Fruit fly (Drosophila melanogaster) whole organism, embryonic: ENCODE results near the gene CG14052.

Source experiments
- Asciz ChIP-seq: fragments of 200-800 bp; sonication (Bioruptor generic); optimal IDR thresholded peaks from 2 replicates; lab custom pipeline; 2017; ENCODE audit warnings: missing biosample characterization, mild to moderate bottlenecking, missing genetic modification characterization, missing genetic modification reagents
- Atf3 ChIP-seq: fragments of 200-800 bp; sonication (Bioruptor generic); optimal IDR thresholded peaks from 3 replicates; lab custom pipeline; 2016; ENCODE audit warnings: missing biosample characterization, missing genetic modification characterization
- CG1024 ChIP-seq: fragments of 200-800 bp; sonication (Bioruptor generic); IDR thresholded peaks from 2 replicates; pipeline ENCODE4 v1.3.6; 2022; ENCODE audit warnings: missing biosample characterization, missing genetic modification characterization
- CG10979 ChIP-seq: fragments of 200-800 bp; sonication (Bioruptor generic); optimal IDR thresholded peaks from 2 replicates; lab custom pipeline; 2018; ENCODE audit warnings: missing biosample characterization, mild to moderate bottlenecking, missing genetic modification characterization, moderate library complexity
- CG11247 ChIP-seq: fragments of 200-800 bp; sonication (Bioruptor generic); IDR thresholded peaks from 2 replicates; pipeline ENCODE4 v1.3.6; 2022; ENCODE audit warnings: missing biosample characterization, missing genetic modification characterization
- CG11560 ChIP-seq: fragments of 200-800 bp; sonication (Bioruptor generic); IDR thresholded peaks from 3 replicates; pipeline ENCODE4 v1.3.6; 2022; ENCODE audit warnings: missing biosample characterization, missing genetic modification characterization
- CG1233 ChIP-seq: fragments of 200-800 bp; sonication (Bioruptor generic); optimal IDR thresholded peaks from 4 replicates; lab custom pipeline; 2018; ENCODE audit warnings: missing biosample characterization, mild to moderate bottlenecking, missing genetic modification characterization
- CG12391 ChIP-seq: fragments of 200-800 bp; sonication (Bioruptor generic); optimal IDR thresholded peaks from 3 replicates; lab custom pipeline; 2018; ENCODE audit warnings: missing biosample characterization, mild to moderate bottlenecking, missing genetic modification characterization, moderate library complexity
- CG14014 ChIP-seq: fragments of 200-800 bp; sonication (Bioruptor generic); IDR thresholded peaks from 2 replicates; pipeline ENCODE4 v1.3.6; 2022; ENCODE audit warnings: missing biosample characterization, missing genetic modification characterization
- CG15073 ChIP-seq: fragments of 200-800 bp; sonication (Bioruptor generic); optimal IDR thresholded peaks from 2 replicates; lab custom pipeline; 2016; ENCODE audit warnings: missing biosample characterization, missing genetic modification characterization
- CG15514 ChIP-seq: fragments of 200-800 bp; sonication (Bioruptor generic); optimal IDR thresholded peaks from 3 replicates; lab custom pipeline; 2017; ENCODE audit warnings: missing biosample characterization, missing genetic modification characterization, mild to moderate bottlenecking, moderate library complexity, missing genetic modification reagents
- CG1602 ChIP-seq: fragments of 200-800 bp; sonication (Bioruptor generic); optimal IDR thresholded peaks from 3 replicates; lab custom pipeline; 2016; ENCODE audit warnings: missing biosample characterization, missing genetic modification characterization
- CG18262 ChIP-seq: fragments of 200-800 bp; optimal IDR thresholded peaks from 3 replicates; lab custom pipeline; 2019; ENCODE audit warnings: missing biosample characterization, mild to moderate bottlenecking, missing genetic modification characterization, moderate library complexity
- CG34422 ChIP-seq: fragments of 200-800 bp; sonication (Bioruptor generic); IDR thresholded peaks from 3 replicates; pipeline ENCODE4 v1.3.6; 2022; ENCODE audit warnings: missing biosample characterization, missing genetic modification characterization
- CG4360 ChIP-seq: fragments of 200-800 bp; sonication (Bioruptor generic); IDR thresholded peaks from 2 replicates; pipeline ENCODE4 v1.3.6; 2022; ENCODE audit warnings: missing biosample characterization, missing genetic modification characterization
- CG4854 ChIP-seq: fragments of 200-800 bp; sonication (Bioruptor generic); optimal IDR thresholded peaks from 2 replicates; lab custom pipeline; 2016; ENCODE audit warnings: missing biosample characterization, missing genetic modification characterization, inconsistent platforms
- CG7987 ChIP-seq: fragments of 200-800 bp; sonication (Bioruptor generic); optimal IDR thresholded peaks from 2 replicates; lab custom pipeline; 2018; ENCODE audit warnings: missing biosample characterization, mild to moderate bottlenecking, missing genetic modification characterization, moderate library complexity
- CG8089 ChIP-seq: fragments of 200-800 bp; sonication (Bioruptor generic); optimal IDR thresholded peaks from 3 replicates; lab custom pipeline; 2016; ENCODE audit warnings: missing biosample characterization, missing genetic modification characterization
- Dfd ChIP-seq, 2 experiments: fragments of >200 bp; optimal IDR thresholded peaks; 2 replicates each; lab custom pipeline; 2017; ENCODE audit warnings: missing biosample characterization in 2 of 2, missing genetic modification characterization in 2 of 2
- Fer1 ChIP-seq: fragments of 200-800 bp; sonication (Bioruptor generic); optimal IDR thresholded peaks from 2 replicates; lab custom pipeline; 2017; ENCODE audit warnings: missing biosample characterization, mild to moderate bottlenecking, missing genetic modification characterization
- Gug ChIP-seq: fragments of 200-800 bp; sonication (Bioruptor generic); IDR thresholded peaks from 4 replicates; pipeline ENCODE4 v1.3.6; 2022; ENCODE audit warnings: missing biosample characterization, missing genetic modification characterization
- Hand ChIP-seq: fragments of 200-800 bp; sonication (Bioruptor generic); optimal IDR thresholded peaks from 2 replicates; lab custom pipeline; 2017; ENCODE audit warnings: mild to moderate bottlenecking, missing biosample characterization, missing genetic modification reagents, missing genetic modification characterization
- Hr39 ChIP-seq: fragments of >200 bp; optimal IDR thresholded peaks from 2 replicates; lab custom pipeline; 2017
- Hr51 ChIP-seq, 2 experiments: fragments of 200-800 bp; sonication (Bioruptor generic); optimal IDR thresholded peaks; 2 replicates in 1 of 2; 3 replicates in 1 of 2; lab custom pipeline; 2016 to 2018; ENCODE audit warnings: missing biosample characterization in 2 of 2, missing genetic modification characterization in 2 of 2, mild to moderate bottlenecking in 1 of 2, moderate library complexity in 1 of 2
- Lhr ChIP-seq: fragments of 200-800 bp; sonication (Bioruptor generic); optimal IDR thresholded peaks from 3 replicates; lab custom pipeline; 2017; ENCODE audit warnings: mild to moderate bottlenecking, missing biosample characterization, missing genetic modification reagents, missing genetic modification characterization
- Lim3 ChIP-seq: fragments of 200-800 bp; sonication (Bioruptor generic); IDR thresholded peaks from 2 replicates; pipeline ENCODE4 v1.3.6; 2022; ENCODE audit warnings: missing biosample characterization, missing genetic modification characterization
- Lpt ChIP-seq: fragments of >200 bp; optimal IDR thresholded peaks from 2 replicates; lab custom pipeline; 2018; ENCODE audit warnings: missing biosample characterization, missing genetic modification characterization
- MESR4 ChIP-seq: fragments of 200-800 bp; sonication (Bioruptor generic); optimal IDR thresholded peaks from 2 replicates; lab custom pipeline; 2018; ENCODE audit warnings: missing biosample characterization, mild to moderate bottlenecking, missing genetic modification characterization, moderate library complexity
- Pdp1 ChIP-seq, 2 experiments: fragments of 200-800 bp; sonication (Bioruptor generic); optimal IDR thresholded peaks; 3 replicates each; lab custom pipeline; 2016; ENCODE audit warnings: missing biosample characterization in 2 of 2, missing genetic modification characterization in 2 of 2, mild to moderate bottlenecking in 1 of 2, moderate library complexity in 1 of 2
- Rx ChIP-seq: fragments of 200-800 bp; sonication (Bioruptor generic); IDR thresholded peaks from 2 replicates; pipeline ENCODE4 v1.3.6; 2022; ENCODE audit warnings: missing biosample characterization, missing genetic modification characterization
- Six4 ChIP-seq: fragments of 200-800 bp; sonication (Bioruptor generic); optimal IDR thresholded peaks from 2 replicates; lab custom pipeline; 2016; ENCODE audit warnings: missing biosample characterization, missing genetic modification characterization
- abd-A ChIP-seq: fragments of 200-800 bp; sonication (Bioruptor generic); optimal IDR thresholded peaks from 3 replicates; lab custom pipeline; 2019; ENCODE audit warnings: missing biosample characterization, mild to moderate bottlenecking, missing genetic modification characterization, moderate library complexity
- az2 ChIP-seq: fragments of 200-800 bp; sonication (Bioruptor generic); optimal IDR thresholded peaks from 3 replicates; lab custom pipeline; 2016; ENCODE audit warnings: missing biosample characterization, missing genetic modification characterization
- bab2 ChIP-seq: fragments of 200-800 bp; sonication (Bioruptor generic); optimal IDR thresholded peaks from 2 replicates; lab custom pipeline; 2016; ENCODE audit warnings: missing biosample characterization, missing genetic modification characterization
- cato ChIP-seq: fragments of 200-800 bp; sonication (Bioruptor generic); optimal IDR thresholded peaks from 2 replicates; lab custom pipeline; 2016; ENCODE audit warnings: missing biosample characterization, missing genetic modification characterization, borderline replicate concordance
- ci ChIP-seq: fragments of 200-800 bp; sonication (Bioruptor generic); IDR thresholded peaks from 3 replicates; pipeline ENCODE4 v1.3.6; 2022; ENCODE audit warnings: missing biosample characterization, missing genetic modification characterization
- dan ChIP-seq: fragments of 200-800 bp; sonication (Bioruptor generic); IDR thresholded peaks from 2 replicates; pipeline ENCODE4 v1.3.6; 2022; ENCODE audit warnings: missing biosample characterization, missing genetic modification characterization
- danr ChIP-seq: fragments of 200-800 bp; sonication (Bioruptor generic); IDR thresholded peaks from 2 replicates; pipeline ENCODE4 v1.3.6; 2022; ENCODE audit warnings: missing biosample characterization, missing genetic modification characterization
- emc ChIP-seq: fragments of 200-800 bp; sonication (Bioruptor generic); optimal IDR thresholded peaks from 2 replicates; lab custom pipeline; 2016; ENCODE audit warnings: missing biosample characterization, missing genetic modification characterization
- gcm ChIP-seq: fragments of 200-800 bp; sonication (Bioruptor generic); optimal IDR thresholded peaks from 2 replicates; lab custom pipeline; 2019; ENCODE audit warnings: missing biosample characterization, mild to moderate bottlenecking, missing genetic modification characterization, moderate library complexity
- gsb-n ChIP-seq: fragments of 200-800 bp; sonication (Bioruptor generic); optimal IDR thresholded peaks from 3 replicates; lab custom pipeline; 2018; ENCODE audit warnings: missing biosample characterization, mild to moderate bottlenecking, missing genetic modification characterization
- h ChIP-seq: fragments of >200 bp; optimal IDR thresholded peaks from 2 replicates; lab custom pipeline; 2017
- kay ChIP-seq: fragments of 200-800 bp; sonication (Bioruptor generic); optimal IDR thresholded peaks from 2 replicates; lab custom pipeline; 2016; ENCODE audit warnings: missing biosample characterization, missing genetic modification characterization
- klu ChIP-seq: fragments of 200-800 bp; sonication (Bioruptor generic); IDR thresholded peaks from 2 replicates; pipeline ENCODE4 v1.3.6; 2022; ENCODE audit warnings: missing biosample characterization, missing genetic modification characterization
- nerfin-1 ChIP-seq: fragments of 200-800 bp; sonication (Bioruptor generic); optimal IDR thresholded peaks from 3 replicates; lab custom pipeline; 2019; ENCODE audit warnings: missing biosample characterization, mild to moderate bottlenecking, missing genetic modification characterization, moderate library complexity
- pzg ChIP-seq: fragments of 200-800 bp; sonication (Bioruptor generic); optimal IDR thresholded peaks from 3 replicates; lab custom pipeline; 2018; ENCODE audit warnings: missing biosample characterization, mild to moderate bottlenecking, missing genetic modification characterization, moderate library complexity
- ro ChIP-seq: fragments of 200-800 bp; sonication (Bioruptor generic); IDR thresholded peaks from 2 replicates; pipeline ENCODE4 v1.3.6; 2022; ENCODE audit warnings: missing biosample characterization, missing genetic modification characterization
- sd ChIP-seq: fragments of 200-800 bp; sonication (Bioruptor generic); optimal IDR thresholded peaks from 3 replicates; lab custom pipeline; 2018; ENCODE audit warnings: missing biosample characterization, mild to moderate bottlenecking, missing genetic modification characterization, moderate library complexity
- ssp ChIP-seq: fragments of 200-800 bp; sonication (Bioruptor generic); IDR thresholded peaks from 2 replicates; pipeline ENCODE4 v1.3.6; 2022; ENCODE audit warnings: missing biosample characterization, missing genetic modification characterization
- wek ChIP-seq: fragments of 200-800 bp; sonication (Bioruptor generic); optimal IDR thresholded peaks from 3 replicates; lab custom pipeline; 2018; ENCODE audit warnings: missing biosample characterization, mild to moderate bottlenecking, missing genetic modification characterization, moderate library complexity

The CG14052 gene

DNA sequence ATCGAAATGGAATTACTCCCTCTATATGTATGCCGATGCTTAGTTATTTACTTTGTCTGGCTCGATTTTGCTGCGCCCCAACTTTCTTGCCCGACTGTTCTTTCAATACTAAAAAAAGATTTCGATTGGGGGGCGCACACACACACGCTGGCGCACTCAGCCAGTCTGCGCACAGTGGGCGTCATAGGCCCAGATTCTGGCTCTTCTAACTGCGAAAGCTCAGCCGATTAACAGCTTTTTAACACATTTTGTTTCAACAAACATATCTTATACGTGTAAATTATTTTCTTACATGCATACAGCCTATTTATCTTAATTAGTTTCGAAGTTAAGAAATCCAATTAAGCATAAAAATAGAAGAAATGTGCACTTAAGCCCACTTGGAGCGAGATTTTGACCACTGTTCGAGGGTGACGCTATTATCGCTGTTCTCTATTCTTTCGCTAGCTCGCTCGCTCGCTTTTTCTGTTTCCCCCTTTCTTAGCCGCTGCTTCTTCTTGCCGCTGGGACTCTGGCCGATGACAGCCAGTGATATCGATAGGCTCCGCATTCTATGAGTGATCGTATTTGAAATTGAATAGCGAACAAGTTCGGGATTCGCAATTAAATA is 1.3 kb upstream of the CG14052 start, which contains the start of gene Vinc (continued):
- TF ChIP-seq Asciz, result no peak
- TF ChIP-seq kay (GFP tag; lab: Kevin White, UChicago), result peak; percentile 83
- peak; percentile 42 for TF ChIP-seq pzg (GFP tag; lab: Kevin White, UChicago)
- TF ChIP-seq Hr39 (lab: Kevin White, UChicago), result no peak
- no peak for TF ChIP-seq CG4360
- peak; percentile 68 for TF ChIP-seq Atf3
- peak; percentile 71 for TF ChIP-seq gcm (GFP tag; lab: Kevin White, UChicago)
- peak; percentile 60 for TF ChIP-seq CG1602
- peak; percentile 77 to 90 for TF ChIP-seq Pdp1 (GFP tag; optimal IDR thresholded peaks at IDR 0.05; lab: Kevin White, UChicago)
- TF ChIP-seq abd-A (tag; lab: Kevin White, UChicago), result no peak
- peak; percentile 86 for TF ChIP-seq nerfin-1 (tag; lab: Kevin White, UChicago)
- peak; percentile 76 for TF ChIP-seq CG12391
- peak; percentile 70 for TF ChIP-seq emc (GFP tag; lab: Kevin White, UChicago)
- peak; percentile 81 for TF ChIP-seq Six4 (GFP tag; lab: Kevin White, UChicago)
- peak; percentile 76 for TF ChIP-seq danr (GFP tag; lab: Robert Waterston, UW)
- TF ChIP-seq Dfd (GFP tag; optimal IDR thresholded peaks at IDR 0.05; lab: Kevin White, UChicago), result no peak
- TF ChIP-seq Lim3 (GFP tag; lab: Robert Waterston, UW), result 0 out of 2 replicates have a peak, but pooled peaks have one; percentile 40
- peak; percentile 39; the same call in 1 of the 2 replicates for TF ChIP-seq ro (GFP tag; lab: Robert Waterston, UW)
- peak; percentile 85 for TF ChIP-seq CG18262 (tag; lab: Kevin White, UChicago)
- peak; percentile 40 for TF ChIP-seq sd
- TF ChIP-seq ci, result no peak; the same call in 1 of the 3 replicates
- peak; percentile 47 for TF ChIP-seq bab2 (GFP tag; lab: Kevin White, UChicago)
- no peak for TF ChIP-seq CG15073 (GFP tag; lab: Kevin White, UChicago)
- TF ChIP-seq Fer1 (GFP tag; lab: Kevin White, UChicago), result peak; percentile 97
- peak; percentile 73 for TF ChIP-seq CG7987 (GFP tag; lab: Kevin White, UChicago)
- TF ChIP-seq wek, result no peak
- TF ChIP-seq MESR4 (GFP tag; lab: Kevin White, UChicago), result no peak
- TF ChIP-seq CG34422 (GFP tag; lab: Robert Waterston, UW), result peak; percentile 85
- TF ChIP-seq CG10979 (tag; lab: Kevin White, UChicago), result peak; percentile 89
- peak; percentile 86 for TF ChIP-seq Hand (GFP tag; lab: Kevin White, UChicago)
- peak; percentile 24 for TF ChIP-seq cato (GFP tag; lab: Kevin White, UChicago)
- TF ChIP-seq Rx, result peak; percentile 73
- peak; percentile 71; the same call in 1 of the 2 replicates for TF ChIP-seq klu
- TF ChIP-seq h, result no peak
- no peak for TF ChIP-seq gsb-n (tag; lab: Kevin White, UChicago)
- peak in 1 of 2 experiments; percentile 38 for TF ChIP-seq Hr51 (GFP tag; optimal IDR thresholded peaks at IDR 0.05; lab: Kevin White, UChicago)
- TF ChIP-seq CG14014 (GFP tag; lab: Robert Waterston, UW), result peak; percentile 87
- peak; percentile 62 for TF ChIP-seq ssp (GFP tag; lab: Robert Waterston, UW)
- peak; percentile 86 for TF ChIP-seq CG15514 (GFP tag; lab: Kevin White, UChicago)
- peak; percentile 73 for TF ChIP-seq CG4854 (GFP tag; lab: Kevin White, UChicago)
- TF ChIP-seq CG11560 (tag; lab: Robert Waterston, UW), result peak; percentile 64; the same call in 2 of the 3 replicates
- TF ChIP-seq Lhr, result peak; percentile 15
- TF ChIP-seq CG1233, result peak; percentile 90
- TF ChIP-seq dan, result no peak
- TF ChIP-seq az2 (GFP tag; lab: Kevin White, UChicago), result peak; percentile 62
- no peak for TF ChIP-seq Lpt (GFP tag; lab: Kevin White, UChicago)
- peak; percentile 69 for TF ChIP-seq Gug (GFP tag; lab: Robert Waterston, UW)
- no peak for TF ChIP-seq CG1024 (GFP tag; lab: Robert Waterston, UW)
- TF ChIP-seq CG11247 (GFP tag; lab: Robert Waterston, UW), result peak; percentile 82
- TF ChIP-seq CG8089 (GFP tag; lab: Kevin White, UChicago), result peak; percentile 47
